Fruit fly (Drosophila melanogaster) whole organism, pupa: Measurements from ENCODE around the gene CG31268.

Source experiments
- CG10348 ChIP-seq: fragments of 200-800 bp; sonication (Bioruptor generic); IDR thresholded peaks from 2 replicates; pipeline ENCODE4 v1.3.6; 2022; ENCODE audit warnings: missing biosample characterization, missing genetic modification characterization
- CG12605 ChIP-seq: fragments of 200-800 bp; sonication (Bioruptor generic); IDR thresholded peaks from 2 replicates; pipeline ENCODE4 v1.3.6; 2022; ENCODE audit warnings: missing biosample characterization, missing genetic modification characterization
- CG13204 ChIP-seq: fragments of 200-800 bp; sonication (Bioruptor generic); optimal IDR thresholded peaks from 2 replicates; lab custom pipeline; 2018; ENCODE audit warnings: missing biosample characterization, mild to moderate bottlenecking, missing genetic modification characterization, moderate library complexity
- CG14655 ChIP-seq: fragments of 200-800 bp; sonication (Bioruptor generic); optimal IDR thresholded peaks from 3 replicates; lab custom pipeline; 2017; ENCODE audit warnings: mild to moderate bottlenecking, missing biosample characterization, missing genetic modification reagents, missing genetic modification characterization
- CG15710 ChIP-seq: fragments of 200-800 bp; sonication (Bioruptor generic); optimal IDR thresholded peaks from 2 replicates; lab custom pipeline; 2018; ENCODE audit warnings: missing biosample characterization, mild to moderate bottlenecking, missing genetic modification characterization, moderate library complexity
- CG17806 ChIP-seq: fragments of 200-800 bp; sonication (Bioruptor generic); optimal IDR thresholded peaks from 2 replicates; lab custom pipeline; 2018; ENCODE audit warnings: missing biosample characterization, mild to moderate bottlenecking, missing genetic modification characterization, moderate library complexity
- CG32121 ChIP-seq: fragments of 200-800 bp; sonication (Bioruptor generic); IDR thresholded peaks from 2 replicates; pipeline ENCODE4 v1.3.6; 2022; ENCODE audit warnings: missing biosample characterization, missing genetic modification characterization
- CG34367 ChIP-seq: fragments of 200-800 bp; sonication (Bioruptor generic); optimal IDR thresholded peaks from 2 replicates; lab custom pipeline; 2018; ENCODE audit warnings: missing biosample characterization, mild to moderate bottlenecking, missing genetic modification characterization
- CG4496 ChIP-seq: fragments of 200-800 bp; sonication (Bioruptor generic); IDR thresholded peaks from 3 replicates; pipeline ENCODE4 v1.3.6; 2022; ENCODE audit warnings: missing biosample characterization, missing genetic modification characterization
- CG8159 ChIP-seq: fragments of 200-800 bp; sonication (Bioruptor generic); optimal IDR thresholded peaks from 3 replicates; lab custom pipeline; 2018; ENCODE audit warnings: missing biosample characterization, mild to moderate bottlenecking, missing genetic modification characterization, moderate library complexity
- CG8301 ChIP-seq: fragments of 200-800 bp; sonication (Bioruptor generic); optimal IDR thresholded peaks from 2 replicates; lab custom pipeline; 2018; ENCODE audit warnings: missing biosample characterization, mild to moderate bottlenecking, missing genetic modification characterization
- CG9948 ChIP-seq: fragments of 200-800 bp; sonication (Bioruptor generic); optimal IDR thresholded peaks from 2 replicates; lab custom pipeline; 2018; ENCODE audit warnings: missing biosample characterization, mild to moderate bottlenecking, missing genetic modification characterization, moderate library complexity
- D1 ChIP-seq: fragments of 200-800 bp; sonication (Bioruptor generic); optimal IDR thresholded peaks from 2 replicates; lab custom pipeline; 2018; ENCODE audit warnings: missing biosample characterization, mild to moderate bottlenecking, missing genetic modification characterization, moderate library complexity
- EcR ChIP-seq: fragments of 200-800 bp; sonication (Bioruptor generic); optimal IDR thresholded peaks from 3 replicates; lab custom pipeline; 2019; ENCODE audit warnings: missing biosample characterization, missing genetic modification characterization, mild to moderate bottlenecking, moderate library complexity, missing genetic modification reagents
- Ets98B ChIP-seq: fragments of 200-800 bp; sonication (Bioruptor generic); IDR thresholded peaks from 2 replicates; pipeline ENCODE4 v1.3.6; 2022; ENCODE audit warnings: missing biosample characterization, missing genetic modification characterization
- Pif1A ChIP-seq: fragments of 200-800 bp; sonication (Bioruptor generic); optimal IDR thresholded peaks from 3 replicates; lab custom pipeline; 2016; ENCODE audit warnings: missing biosample characterization, missing genetic modification characterization
- Pif1B ChIP-seq: fragments of 200-800 bp; sonication (Bioruptor generic); optimal IDR thresholded peaks from 3 replicates; lab custom pipeline; 2016; ENCODE audit warnings: missing biosample characterization, missing genetic modification characterization
- Snoo ChIP-seq: fragments of 200-800 bp; sonication (Bioruptor generic); optimal IDR thresholded peaks from 3 replicates; lab custom pipeline; 2017; ENCODE audit warnings: missing biosample characterization, mild to moderate bottlenecking, missing genetic modification characterization, inconsistent platforms
- fd96Ca ChIP-seq: fragments of 200-800 bp; sonication (Bioruptor generic); IDR thresholded peaks from 3 replicates; pipeline ENCODE4 v1.3.6; 2022; ENCODE audit warnings: missing biosample characterization, missing genetic modification characterization
- gl ChIP-seq: fragments of 200-800 bp; sonication (Bioruptor generic); optimal IDR thresholded peaks from 2 replicates; lab custom pipeline; 2018; ENCODE audit warnings: missing biosample characterization, mild to moderate bottlenecking, missing genetic modification characterization
- rn ChIP-seq: fragments of 200-800 bp; sonication (Bioruptor generic); IDR thresholded peaks from 2 replicates; pipeline ENCODE4 v1.3.6; 2022; ENCODE audit warnings: missing biosample characterization, missing genetic modification characterization

The CG31268 gene

dm6 chr3R:17031502-17031901 is at the start of gene CG31268:
TSS of gene CG31268 (plus strand) at chr3R:17031802.
- TF ChIP-seq Pif1A (GFP tag; lab: Kevin White, UChicago) (no peak), D1 (tag; lab: Kevin White, UChicago) (no peak)

dm6 chr3R:16982108-16982707 is 49.4 kb upstream of the CG31268 start, which contains the start of gene AhcyL2:
TSS of gene AhcyL2 (minus strand) at chr3R:16982158.
- peak; percentile 71 for TF ChIP-seq EcR
- TF ChIP-seq CG4496 (GFP tag; lab: Robert Waterston, UW), result no peak

dm6 chr3R:16983001-16983400 is 48.6 kb upstream of the CG31268 start:
- TF ChIP-seq rn (GFP tag; lab: Robert Waterston, UW) (no peak), CG4496 (GFP tag; lab: Robert Waterston, UW) (no peak), CG13204 (no peak), Pif1B (GFP tag; lab: Kevin White, UChicago) (no peak), D1 (tag; lab: Kevin White, UChicago) (no peak), CG17806 (tag; lab: Kevin White, UChicago) (no peak), CG32121 (GFP tag; lab: Robert Waterston, UW) (no peak), Snoo (tag; lab: Kevin White, UChicago) (no peak), CG8301 (tag; lab: Kevin White, UChicago) (no peak), CG12605 (GFP tag; lab: Robert Waterston, UW) (no peak), Pif1A (GFP tag; lab: Kevin White, UChicago) (no peak), CG34367 (no peak), fd96Ca (GFP tag; lab: Robert Waterston, UW) (no peak), gl (tag; lab: Kevin White, UChicago) (no peak), CG15710 (no peak), Ets98B (no peak)

DNA sequence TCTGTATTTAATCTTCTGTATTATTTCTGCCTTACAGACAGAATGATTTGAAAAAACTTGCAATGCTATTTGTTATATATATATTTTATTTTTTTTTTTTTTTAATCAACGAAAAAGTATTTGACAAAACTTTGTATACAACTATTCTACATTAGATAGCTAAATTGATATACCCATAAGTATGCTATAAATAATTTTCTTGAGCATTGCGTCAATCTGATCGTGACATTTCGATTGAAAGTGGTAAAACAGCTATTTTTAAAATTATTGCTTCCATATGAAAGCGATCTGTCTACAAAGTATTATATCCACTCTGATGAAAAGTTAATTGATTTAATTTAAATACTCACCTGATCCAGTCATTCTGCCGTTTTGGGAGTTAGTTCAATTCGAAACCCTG is 47.4 kb upstream of the CG31268 start:
- no peak for TF ChIP-seq D1 (tag; lab: Kevin White, UChicago)
- TF ChIP-seq CG32121 (GFP tag; lab: Robert Waterston, UW), result no peak
- TF ChIP-seq CG10348 (GFP tag; lab: Robert Waterston, UW), result no peak
- TF ChIP-seq CG17806 (tag; lab: Kevin White, UChicago), result no peak
- no peak for TF ChIP-seq EcR
- TF ChIP-seq CG8159 (tag; lab: Kevin White, UChicago), result no peak
- TF ChIP-seq Snoo (tag; lab: Kevin White, UChicago), result no peak
- no peak for TF ChIP-seq CG14655 (GFP tag; lab: Kevin White, UChicago)
- no peak for TF ChIP-seq CG12605 (GFP tag; lab: Robert Waterston, UW)
- TF ChIP-seq CG8301 (tag; lab: Kevin White, UChicago), result no peak
- no peak for TF ChIP-seq Pif1A (GFP tag; lab: Kevin White, UChicago)
- no peak for TF ChIP-seq Ets98B
- TF ChIP-seq CG15710, result no peak
- no peak for TF ChIP-seq CG9948
- no peak for TF ChIP-seq rn (GFP tag; lab: Robert Waterston, UW)
- no peak for TF ChIP-seq gl (tag; lab: Kevin White, UChicago)
- TF ChIP-seq CG4496 (GFP tag; lab: Robert Waterston, UW), result no peak
- TF ChIP-seq CG13204, result no peak
- TF ChIP-seq fd96Ca (GFP tag; lab: Robert Waterston, UW), result no peak

dm6 chr3R:16985547-16985946 is 46.1 kb upstream of the CG31268 start:
- TF ChIP-seq Ets98B, result no peak
- TF ChIP-seq Pif1B (GFP tag; lab: Kevin White, UChicago), result no peak
- TF ChIP-seq CG9948, result no peak
- no peak for TF ChIP-seq fd96Ca (GFP tag; lab: Robert Waterston, UW)
- TF ChIP-seq CG17806 (tag; lab: Kevin White, UChicago), result no peak
- no peak for TF ChIP-seq CG4496 (GFP tag; lab: Robert Waterston, UW)
- TF ChIP-seq CG34367, result no peak
- no peak for TF ChIP-seq CG15710

DNA sequence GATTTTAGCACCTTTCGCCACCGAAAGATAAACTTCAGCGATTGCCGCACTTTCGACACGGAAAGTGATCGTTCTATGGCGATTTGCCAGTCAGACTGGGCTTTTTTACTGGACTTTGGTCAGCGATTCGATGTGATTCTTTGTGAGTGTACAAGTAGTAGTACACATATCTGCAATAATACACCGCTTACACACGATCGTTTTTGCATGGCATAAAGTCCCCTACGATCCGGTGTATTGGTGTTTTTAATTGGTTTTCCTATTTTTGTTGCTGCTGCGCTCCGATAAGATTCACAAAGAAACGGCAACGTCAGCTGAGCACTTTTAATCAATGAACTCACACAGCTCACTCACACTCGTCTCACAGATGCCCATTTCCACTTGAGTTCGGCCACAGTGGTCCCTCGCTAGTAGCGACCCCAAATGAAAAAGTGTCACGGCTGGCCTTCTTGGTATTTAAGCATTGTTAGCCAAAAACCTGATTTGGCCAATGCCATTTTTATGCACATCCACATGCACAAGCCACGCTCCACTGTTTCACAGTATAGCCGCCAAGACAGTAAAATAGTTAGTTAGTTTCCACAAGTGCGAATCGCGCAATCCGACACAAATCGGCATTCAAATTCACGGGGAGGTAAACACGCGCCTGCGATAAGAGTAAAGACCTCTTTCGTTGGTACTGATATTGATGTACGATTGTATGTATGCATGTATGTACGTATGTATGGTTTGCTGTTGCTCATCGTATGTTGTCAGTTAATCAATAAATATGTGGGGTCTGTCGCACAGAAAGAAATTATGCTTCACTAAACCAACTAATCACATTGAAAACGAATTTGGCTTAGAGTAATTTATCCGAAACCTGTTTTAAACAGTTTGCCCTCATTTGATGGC is 45.2 kb upstream of the CG31268 start:
- peak; percentile 96 for TF ChIP-seq CG32121 (GFP tag; lab: Robert Waterston, UW)
- peak; percentile 58 for TF ChIP-seq CG13204
- peak; percentile 98 for TF ChIP-seq CG4496 (GFP tag; lab: Robert Waterston, UW)
- peak; percentile 98 for TF ChIP-seq Ets98B
- peak; percentile 89 for TF ChIP-seq CG15710
- peak; percentile 82 for TF ChIP-seq CG9948
- TF ChIP-seq gl (tag; lab: Kevin White, UChicago), result peak; percentile 36
- peak; percentile 84 for TF ChIP-seq CG8301 (tag; lab: Kevin White, UChicago)
- TF ChIP-seq fd96Ca (GFP tag; lab: Robert Waterston, UW), result peak; percentile 98
- TF ChIP-seq EcR, result peak; percentile 81
- TF ChIP-seq Pif1B (GFP tag; lab: Kevin White, UChicago), result peak; percentile 88
- peak; percentile 90 for TF ChIP-seq Snoo (tag; lab: Kevin White, UChicago)
- peak; percentile 93 for TF ChIP-seq CG12605 (GFP tag; lab: Robert Waterston, UW)
- peak; percentile 82 for TF ChIP-seq CG8159 (tag; lab: Kevin White, UChicago)
- TF ChIP-seq CG34367, result peak; percentile 77
- TF ChIP-seq D1 (tag; lab: Kevin White, UChicago), result no peak
- TF ChIP-seq CG14655 (GFP tag; lab: Kevin White, UChicago), result peak; percentile 87
- TF ChIP-seq CG10348 (GFP tag; lab: Robert Waterston, UW), result peak; percentile 97
- peak; percentile 90 for TF ChIP-seq Pif1A (GFP tag; lab: Kevin White, UChicago)
- peak; percentile 89 for TF ChIP-seq rn (GFP tag; lab: Robert Waterston, UW)
- TF ChIP-seq CG17806 (tag; lab: Kevin White, UChicago), result peak; percentile 79
